Fruit fly (Drosophila melanogaster): ENCODE results near the gene Ace.

Gene Ace

dm6 chr3R:13260114-13260673 lies 877 bp upstream of the Ace start, which contains the start of gene CG11686 (continued):
- TF ChIP-seq Pdp1 (GFP tag; optimal IDR thresholded peaks at IDR 0.05): no peak
- TF ChIP-seq fd64A (GFP tag; optimal IDR thresholded peaks at IDR 0.05): no peak
- TF ChIP-seq stc (GFP tag; IDR thresholded peaks at IDR 0.05): no peak
- no peak for TF ChIP-seq CG7745 (tag; optimal IDR thresholded peaks at IDR 0.05)
- no peak for TF ChIP-seq CG8359 (GFP tag; optimal IDR thresholded peaks at IDR 0.05; ENCODE audit: borderline replicate concordance)
- TF ChIP-seq Oli (tag; optimal IDR thresholded peaks at IDR 0.05): no peak
- 0 out of 2 replicates have a peak, but pooled peaks have one; percentile 48 for TF ChIP-seq CG42726 (GFP tag; IDR thresholded peaks at IDR 0.05; ENCODE audit: partially characterized antibody)
- 0 out of 2 replicates have a peak, but pooled peaks have one; percentile 15 for TF ChIP-seq CG9932 (GFP tag; IDR thresholded peaks at IDR 0.05)
- peak; percentile 5 for TF ChIP-seq Xbp1 (GFP tag; optimal IDR thresholded peaks at IDR 0.05)
- no peak for TF ChIP-seq kay (GFP tag; optimal IDR thresholded peaks at IDR 0.05)
- TF ChIP-seq Nf-YB (GFP tag; optimal IDR thresholded peaks at IDR 0.05): no peak
- TF ChIP-seq pfk (GFP tag; optimal IDR thresholded peaks at IDR 0.05): no peak
- peak; percentile 98 for TF ChIP-seq CG5180 (GFP tag; optimal IDR thresholded peaks at IDR 0.05)
- TF ChIP-seq wdn (GFP tag; IDR thresholded peaks at IDR 0.05): no peak
- peak; percentile 5 for TF ChIP-seq odd (GFP tag; optimal IDR thresholded peaks at IDR 0.05)
- 0 out of 2 replicates have a peak, but pooled peaks have one; percentile 19 for TF ChIP-seq sens-2 (GFP tag; IDR thresholded peaks at IDR 0.05)
- TF ChIP-seq usp (GFP tag; optimal IDR thresholded peaks at IDR 0.05): no peak
- no peak for TF ChIP-seq CG3726 (GFP tag; IDR thresholded peaks at IDR 0.05)
- no peak for TF ChIP-seq CG4360 (GFP tag; IDR thresholded peaks at IDR 0.05)
- peak; percentile 49; the same call in 1 of the 3 replicates for TF ChIP-seq CG6175 (GFP tag; IDR thresholded peaks at IDR 0.05)
- no peak for TF ChIP-seq CG7987 (GFP tag; optimal IDR thresholded peaks at IDR 0.05)
- no peak for TF ChIP-seq CG1024 (GFP tag; IDR thresholded peaks at IDR 0.05)
- no peak for TF ChIP-seq Atf3 (GFP tag; optimal IDR thresholded peaks at IDR 0.05)
- no peak for TF ChIP-seq ase (GFP tag; IDR thresholded peaks at IDR 0.05)
- TF ChIP-seq bbx (GFP tag; IDR thresholded peaks at IDR 0.05; ENCODE audit: partially characterized antibody): peak; percentile 56; the same call in 1 of the 2 replicates
- TF ChIP-seq dmrt99B (tag; optimal IDR thresholded peaks at IDR 0.05): no peak
- TF ChIP-seq CG6765 (GFP tag; optimal IDR thresholded peaks at IDR 0.05): no peak
- TF ChIP-seq Drgx (GFP tag; IDR thresholded peaks at IDR 0.05): 0 out of 2 replicates have a peak, but pooled peaks have one; percentile 20
- TF ChIP-seq CG9609 (GFP tag; optimal IDR thresholded peaks at IDR 0.05): no peak
- TF ChIP-seq CG14965 (GFP tag; optimal IDR thresholded peaks at IDR 0.05; ENCODE audit: borderline replicate concordance): no peak
- TF ChIP-seq CG33213 (GFP tag; optimal IDR thresholded peaks at IDR 0.05): no peak
- TF ChIP-seq twi (tag; optimal IDR thresholded peaks at IDR 0.05): no peak
- no peak for TF ChIP-seq CG11456 (GFP tag; IDR thresholded peaks at IDR 0.05)
- no peak for TF ChIP-seq tin (GFP tag; optimal IDR thresholded peaks at IDR 0.05)
- no peak for TF ChIP-seq ems (GFP tag; optimal IDR thresholded peaks at IDR 0.05)
- no peak for TF ChIP-seq ssp (GFP tag; IDR thresholded peaks at IDR 0.05)
- no peak for TF ChIP-seq CG8281 (tag; optimal IDR thresholded peaks at IDR 0.05)
- no peak for TF ChIP-seq YL-1 (GFP tag; optimal IDR thresholded peaks at IDR 0.05)
- 0 out of 2 replicates have a peak, but pooled peaks have one; percentile 41 for TF ChIP-seq vvl (GFP tag; IDR thresholded peaks at IDR 0.05)
- no peak for TF ChIP-seq exex (tag; optimal IDR thresholded peaks at IDR 0.05)
- TF ChIP-seq CG1603 (tag; optimal IDR thresholded peaks at IDR 0.05): peak; percentile 18
- TF ChIP-seq prd (optimal IDR thresholded peaks at IDR 0.05): no peak
- TF ChIP-seq prd (GFP tag; IDR thresholded peaks at IDR 0.05): 0 out of 3 replicates have a peak, but pooled peaks have one; percentile 13
- TF ChIP-seq D (optimal IDR thresholded peaks at IDR 0.05): no peak
- no peak for TF ChIP-seq D (GFP tag; optimal IDR thresholded peaks at IDR 0.05)
- no peak for TF ChIP-seq sisA (GFP tag; IDR thresholded peaks at IDR 0.05)
- TF ChIP-seq CG8478 (optimal IDR thresholded peaks at IDR 0.05): no peak
- no peak for TF ChIP-seq CrebB (tag; optimal IDR thresholded peaks at IDR 0.05)
- TF ChIP-seq Dp (GFP tag; optimal IDR thresholded peaks at IDR 0.05): peak; percentile 14
- TF ChIP-seq run (tag; optimal IDR thresholded peaks at IDR 0.05): no peak
- no peak for TF ChIP-seq CG6854 (GFP tag; optimal IDR thresholded peaks at IDR 0.05)
